Fruit fly (Drosophila melanogaster) whole organism, embryonic: ENCODE measurements around the gene CG10338.

Experiments
- Asciz ChIP-seq: fragments of 200-800 bp; sonication (Bioruptor generic); optimal IDR thresholded peaks from 2 replicates; lab custom pipeline; 2017; ENCODE audit warnings: missing biosample characterization, mild to moderate bottlenecking, missing genetic modification characterization, missing genetic modification reagents
- Bdp1 ChIP-seq: fragments of 200-800 bp; sonication (Bioruptor generic); optimal IDR thresholded peaks from 3 replicates; lab custom pipeline; 2016; ENCODE audit warnings: missing biosample characterization, missing genetic modification characterization
- Bteb2 ChIP-seq: fragments of 200-800 bp; sonication (Bioruptor generic); optimal IDR thresholded peaks from 2 replicates; lab custom pipeline; 2016; ENCODE audit warnings: missing biosample characterization, missing genetic modification characterization
- C15 ChIP-seq: fragments of 200-800 bp; sonication (Bioruptor generic); IDR thresholded peaks from 3 replicates; pipeline ENCODE4 v1.3.6; 2022; ENCODE audit warnings: missing biosample characterization, missing genetic modification characterization
- CG10147 ChIP-seq: fragments of 200-800 bp; sonication (Bioruptor generic); optimal IDR thresholded peaks from 2 replicates; lab custom pipeline; 2019; ENCODE audit warnings: missing biosample characterization, mild to moderate bottlenecking, missing genetic modification characterization, moderate library complexity
- CG10366 ChIP-seq: fragments of 200-800 bp; sonication (Bioruptor generic); IDR thresholded peaks from 2 replicates; pipeline ENCODE4 v1.3.6; 2022; ENCODE audit warnings: missing biosample characterization, missing genetic modification characterization
- CG10565 ChIP-seq: fragments of 200-800 bp; sonication (Bioruptor generic); optimal IDR thresholded peaks from 3 replicates; lab custom pipeline; 2016; ENCODE audit warnings: missing biosample characterization, mild to moderate bottlenecking, missing genetic modification characterization
- CG11247 ChIP-seq: fragments of 200-800 bp; sonication (Bioruptor generic); IDR thresholded peaks from 2 replicates; pipeline ENCODE4 v1.3.6; 2022; ENCODE audit warnings: missing biosample characterization, missing genetic modification characterization
- CG11456 ChIP-seq: fragments of 200-800 bp; sonication (Bioruptor generic); IDR thresholded peaks from 3 replicates; pipeline ENCODE4 v1.3.6; 2022; ENCODE audit warnings: missing biosample characterization, missing genetic modification characterization
- CG12236 ChIP-seq: fragments of 200-800 bp; sonication (Bioruptor generic); optimal IDR thresholded peaks from 2 replicates; lab custom pipeline; 2016; ENCODE audit warnings: missing biosample characterization, missing genetic modification characterization
- CG12659 ChIP-seq: fragments of 200-800 bp; sonication (Bioruptor generic); optimal IDR thresholded peaks from 3 replicates; lab custom pipeline; 2017; ENCODE audit warnings: mild to moderate bottlenecking, missing biosample characterization, missing genetic modification reagents, missing genetic modification characterization
- CG13775 ChIP-seq: fragments of 200-800 bp; sonication (Bioruptor generic); optimal IDR thresholded peaks from 3 replicates; lab custom pipeline; 2017; ENCODE audit warnings: missing biosample characterization, mild to moderate bottlenecking, missing genetic modification characterization
- CG15073 ChIP-seq: fragments of 200-800 bp; sonication (Bioruptor generic); optimal IDR thresholded peaks from 2 replicates; lab custom pipeline; 2016; ENCODE audit warnings: missing biosample characterization, missing genetic modification characterization
- CG1647 ChIP-seq: fragments of 200-800 bp; sonication (Bioruptor generic); optimal IDR thresholded peaks from 3 replicates; lab custom pipeline; 2016; ENCODE audit warnings: missing biosample characterization, missing genetic modification characterization
- CG2129 ChIP-seq: fragments of 200-800 bp; sonication (Bioruptor generic); IDR thresholded peaks from 2 replicates; pipeline ENCODE4 v1.3.6; 2022; ENCODE audit warnings: missing biosample characterization, missing genetic modification characterization; ENCODE audit not compliant: partially characterized antibody
- CG32767 ChIP-seq: fragments of 200-800 bp; sonication (Bioruptor generic); IDR thresholded peaks from 2 replicates; pipeline ENCODE4 v1.3.6; 2022; ENCODE audit warnings: missing biosample characterization, missing genetic modification characterization
- CG34224 ChIP-seq: fragments of 200-800 bp; sonication (Bioruptor generic); IDR thresholded peaks from 3 replicates; pipeline ENCODE4 v1.3.6; 2022; ENCODE audit warnings: missing biosample characterization, missing genetic modification characterization; ENCODE audit not compliant: partially characterized antibody
- CG7963 ChIP-seq: fragments of 200-800 bp; sonication (Bioruptor generic); IDR thresholded peaks from 3 replicates; pipeline ENCODE4 v1.3.6; 2022; ENCODE audit warnings: missing biosample characterization, missing genetic modification characterization; ENCODE audit not compliant: partially characterized antibody
- CG8924 ChIP-seq: fragments of 200-800 bp; optimal IDR thresholded peaks from 3 replicates; lab custom pipeline; 2019; ENCODE audit warnings: missing biosample characterization, mild to moderate bottlenecking, missing genetic modification characterization, moderate library complexity
- CTCF ChIP-seq: fragments of 200-800 bp; sonication (Bioruptor generic); optimal IDR thresholded peaks from 2 replicates; lab custom pipeline; 2017; ENCODE audit warnings: missing biosample characterization, mild to moderate bottlenecking, missing genetic modification characterization, moderate library complexity
- Chrac-16 ChIP-seq: fragments of 200-800 bp; sonication (Bioruptor generic); optimal IDR thresholded peaks from 3 replicates; lab custom pipeline; 2016; ENCODE audit warnings: missing biosample characterization, missing genetic modification characterization
- Deaf1 ChIP-seq: fragments of 200-800 bp; optimal IDR thresholded peaks from 3 replicates; lab custom pipeline; 2019; ENCODE audit warnings: missing biosample characterization, mild to moderate bottlenecking, missing genetic modification characterization, moderate library complexity
- E2f2 ChIP-seq: fragments of 200-800 bp; sonication (Bioruptor generic); IDR thresholded peaks from 2 replicates; pipeline ENCODE4 v1.3.6; 2022; ENCODE audit warnings: missing biosample characterization, missing genetic modification characterization
- GATAe ChIP-seq: fragments of 200-800 bp; sonication (Bioruptor generic); conservative IDR thresholded peaks from 2 replicates; pipeline ENCODE4 v1.3.6; 2022; ENCODE audit warnings: missing biosample characterization, missing genetic modification characterization
- HmgZ ChIP-seq: fragments of 200-800 bp; sonication (Bioruptor generic); optimal IDR thresholded peaks from 2 replicates; lab custom pipeline; 2018; ENCODE audit warnings: missing biosample characterization, mild to moderate bottlenecking, missing genetic modification characterization
- Mrtf ChIP-seq: fragments of 200-800 bp; sonication (Bioruptor generic); IDR thresholded peaks from 3 replicates; pipeline ENCODE4 v1.3.6; 2022; ENCODE audit warnings: missing biosample characterization, missing genetic modification characterization
- NfI ChIP-seq: fragments of 200-800 bp; sonication (Bioruptor generic); optimal IDR thresholded peaks from 3 replicates; lab custom pipeline; 2018; ENCODE audit warnings: missing biosample characterization, mild to moderate bottlenecking, missing genetic modification characterization, moderate library complexity
- Oaz ChIP-seq: fragments of 200-800 bp; sonication (Bioruptor generic); IDR thresholded peaks from 2 replicates; pipeline ENCODE4 v1.3.6; 2022; ENCODE audit warnings: missing biosample characterization, missing genetic modification characterization
- Ravus ChIP-seq: fragments of 200-800 bp; sonication (Bioruptor generic); IDR thresholded peaks from 2 replicates; pipeline ENCODE4 v1.3.6; 2022; ENCODE audit warnings: missing biosample characterization, missing genetic modification characterization
- Six4 ChIP-seq: fragments of 200-800 bp; sonication (Bioruptor generic); optimal IDR thresholded peaks from 2 replicates; lab custom pipeline; 2016; ENCODE audit warnings: missing biosample characterization, missing genetic modification characterization
- Spps ChIP-seq: fragments of 200-800 bp; sonication (Bioruptor generic); optimal IDR thresholded peaks from 2 replicates; lab custom pipeline; 2018; ENCODE audit warnings: missing biosample characterization, mild to moderate bottlenecking, missing genetic modification characterization
- Trl ChIP-seq, 3 experiments: fragments of >200 bp in 2 of 3; fragments of 200-800 bp in 1 of 3; sonication (Bioruptor generic) in 1 of 3; optimal IDR thresholded peaks; 2 replicates in 1 of 3; 3 replicates in 2 of 3; lab custom pipeline; 2016 to 2017; ENCODE audit warnings: missing biosample characterization in 1 of 3, missing genetic modification characterization in 1 of 3
- ato ChIP-seq: fragments of 200-800 bp; sonication (Bioruptor generic); IDR thresholded peaks from 2 replicates; pipeline ENCODE4 v1.3.6; 2022; ENCODE audit warnings: missing biosample characterization, missing genetic modification characterization; ENCODE audit not compliant: partially characterized antibody
- br ChIP-seq: fragments of >200 bp; optimal IDR thresholded peaks from 2 replicates; lab custom pipeline; 2017
- chm ChIP-seq: fragments of 200-800 bp; sonication (Bioruptor generic); IDR thresholded peaks from 2 replicates; pipeline ENCODE4 v1.3.6; 2022; ENCODE audit warnings: missing biosample characterization, missing genetic modification characterization
- crol ChIP-seq: fragments of 200-800 bp; sonication (Bioruptor generic); IDR thresholded peaks from 2 replicates; pipeline ENCODE4 v1.3.6; 2022; ENCODE audit warnings: missing biosample characterization, missing genetic modification characterization
- emc ChIP-seq: fragments of 200-800 bp; sonication (Bioruptor generic); optimal IDR thresholded peaks from 2 replicates; lab custom pipeline; 2016; ENCODE audit warnings: missing biosample characterization, missing genetic modification characterization
- eve ChIP-seq, 2 experiments: fragments of >200 bp; optimal IDR thresholded peaks; 2 replicates each; lab custom pipeline; 2017; ENCODE audit warnings: missing biosample characterization in 2 of 2, missing genetic modification characterization in 2 of 2
- gsb ChIP-seq: fragments of 200-800 bp; sonication (Bioruptor generic); IDR thresholded peaks from 2 replicates; pipeline ENCODE4 v1.3.6; 2022; ENCODE audit warnings: missing biosample characterization, missing genetic modification characterization
- h ChIP-seq: fragments of >200 bp; optimal IDR thresholded peaks from 2 replicates; lab custom pipeline; 2017
- jigr1 ChIP-seq: fragments of 200-800 bp; sonication (Bioruptor generic); IDR thresholded peaks from 3 replicates; pipeline ENCODE4 v1.3.6; 2022; ENCODE audit warnings: missing biosample characterization, missing genetic modification characterization
- jing ChIP-seq: fragments of 200-800 bp; sonication (Bioruptor generic); optimal IDR thresholded peaks from 2 replicates; lab custom pipeline; 2018; ENCODE audit warnings: missing biosample characterization, mild to moderate bottlenecking, missing genetic modification characterization
- lilli ChIP-seq: fragments of 200-800 bp; sonication (Bioruptor generic); optimal IDR thresholded peaks from 3 replicates; lab custom pipeline; 2016; ENCODE audit warnings: missing biosample characterization, missing genetic modification characterization
- nau ChIP-seq: fragments of 200-800 bp; sonication (Bioruptor generic); optimal IDR thresholded peaks from 3 replicates; lab custom pipeline; 2017; ENCODE audit warnings: missing biosample characterization, mild to moderate bottlenecking, missing genetic modification characterization, missing genetic modification reagents
- otp ChIP-seq: fragments of 200-800 bp; sonication (Bioruptor generic); IDR thresholded peaks from 3 replicates; pipeline ENCODE4, ENCODE4 v1.3.6; 2022; ENCODE audit warnings: missing biosample characterization, missing genetic modification characterization
- repo ChIP-seq: fragments of 200-800 bp; sonication (Bioruptor generic); optimal IDR thresholded peaks from 2 replicates; lab custom pipeline; 2016; ENCODE audit warnings: missing biosample characterization, missing genetic modification characterization
- scrt ChIP-seq: fragments of 200-800 bp; sonication (Bioruptor generic); optimal IDR thresholded peaks from 2 replicates; lab custom pipeline; 2018; ENCODE audit warnings: missing biosample characterization, mild to moderate bottlenecking, missing genetic modification characterization, moderate library complexity
- sima ChIP-seq: fragments of 200-800 bp; sonication (Bioruptor generic); optimal IDR thresholded peaks from 2 replicates; lab custom pipeline; 2016; ENCODE audit warnings: missing biosample characterization, missing genetic modification characterization
- ssp ChIP-seq: fragments of 200-800 bp; sonication (Bioruptor generic); IDR thresholded peaks from 2 replicates; pipeline ENCODE4 v1.3.6; 2022; ENCODE audit warnings: missing biosample characterization, missing genetic modification characterization
- twi ChIP-seq: fragments of 200-800 bp; optimal IDR thresholded peaks from 2 replicates; lab custom pipeline; 2019; ENCODE audit warnings: missing biosample characterization, mild to moderate bottlenecking, missing genetic modification characterization, moderate library complexity
- zfh2 ChIP-seq: fragments of 200-800 bp; sonication (Bioruptor generic); optimal IDR thresholded peaks from 2 replicates; lab custom pipeline; 2016; ENCODE audit warnings: missing biosample characterization, missing genetic modification characterization

CG10338 gene

DNA sequence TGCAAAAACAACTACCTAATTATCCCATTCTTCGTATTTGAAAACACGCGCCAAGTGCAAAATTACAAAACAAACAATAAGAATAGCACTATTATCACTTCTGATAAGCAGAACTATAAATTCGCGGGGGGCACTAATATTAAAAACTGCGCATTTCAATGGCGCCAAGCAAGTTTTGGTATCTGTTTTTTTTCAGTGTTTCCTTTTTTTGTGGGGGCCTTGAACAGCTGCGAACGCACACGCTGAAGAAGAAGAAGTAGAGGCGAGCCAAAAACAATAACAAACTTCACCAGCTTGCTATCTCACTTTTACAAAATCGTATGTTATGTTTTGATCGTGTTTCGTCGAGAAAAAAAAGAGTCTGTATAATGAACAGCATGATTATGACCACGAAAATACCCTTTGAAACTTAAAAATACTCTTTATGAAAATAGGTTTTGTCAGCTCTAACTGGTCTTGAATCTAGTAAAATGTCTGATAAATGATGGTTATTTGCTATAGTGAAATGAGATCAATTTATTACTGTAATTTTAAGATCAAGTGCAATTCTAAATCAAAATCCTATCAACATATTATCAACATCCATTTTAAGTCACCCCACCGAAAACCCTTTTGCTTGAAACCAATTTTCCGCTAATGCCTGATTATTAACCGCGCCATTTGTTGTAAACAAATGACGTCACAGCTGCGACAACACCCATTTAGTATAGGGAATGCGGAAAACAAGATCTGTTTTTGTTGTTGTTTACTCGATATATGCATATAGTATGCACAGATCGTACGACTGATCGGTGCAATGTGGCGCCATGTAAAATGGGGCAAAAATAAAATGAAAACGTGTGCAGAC lies 1.4 kb upstream of the CG10338 start (continued):
- TF ChIP-seq jing (GFP tag; lab: Kevin White, UChicago), result peak; percentile 5
- TF ChIP-seq CG2129 (GFP tag; lab: Robert Waterston, UW), result no peak
- no peak for TF ChIP-seq twi
- TF ChIP-seq CG32767, result no peak
- TF ChIP-seq C15 (GFP tag; lab: Robert Waterston, UW), result no peak
- TF ChIP-seq Ravus (GFP tag; lab: Robert Waterston, UW), result no peak
- TF ChIP-seq CG7963 (GFP tag; lab: Robert Waterston, UW), result no peak
- TF ChIP-seq Deaf1 (tag; lab: Kevin White, UChicago), result peak; percentile 26
- peak; percentile 58 for TF ChIP-seq CG1647
- peak; percentile 55 for TF ChIP-seq CG13775
- TF ChIP-seq CG10565 (GFP tag; lab: Kevin White, UChicago), result no peak
- TF ChIP-seq scrt, result peak; percentile 40
- no peak for TF ChIP-seq GATAe
- TF ChIP-seq Bteb2 (GFP tag; lab: Kevin White, UChicago), result peak; percentile 58
- TF ChIP-seq CG10366 (GFP tag; lab: Robert Waterston, UW), result peak; percentile 68
- TF ChIP-seq CG12659, result peak; percentile 50
- TF ChIP-seq Asciz (GFP tag; lab: Kevin White, UChicago), result no peak
- TF ChIP-seq lilli (GFP tag; lab: Kevin White, UChicago), result peak; percentile 79
- peak; percentile 55; the same call in 2 of the 3 replicates for TF ChIP-seq Mrtf (GFP tag; lab: Robert Waterston, UW)
- no peak for TF ChIP-seq h (lab: Kevin White, UChicago)
- peak; percentile 60 for TF ChIP-seq CG8924 (tag; lab: Kevin White, UChicago)
- no peak for TF ChIP-seq eve (GFP tag; optimal IDR thresholded peaks at IDR 0.05; lab: Kevin White, UChicago)
- no peak for TF ChIP-seq Trl (optimal IDR thresholded peaks at IDR 0.05; lab: Kevin White, UChicago)
- no peak for TF ChIP-seq Trl (GFP tag; optimal IDR thresholded peaks at IDR 0.05; lab: Kevin White, UChicago)
- no peak for TF ChIP-seq Bdp1 (GFP tag; lab: Kevin White, UChicago)
- no peak for TF ChIP-seq sima
- peak; percentile 53 for TF ChIP-seq HmgZ (tag; lab: Kevin White, UChicago)
- no peak for TF ChIP-seq crol (GFP tag; lab: Robert Waterston, UW)
- TF ChIP-seq Six4 (GFP tag; lab: Kevin White, UChicago), result no peak
- peak; percentile 81 for TF ChIP-seq CG11456 (GFP tag; lab: Robert Waterston, UW)
- no peak for TF ChIP-seq Oaz
- peak; percentile 67 for TF ChIP-seq Chrac-16 (GFP tag; lab: Kevin White, UChicago)
- no peak for TF ChIP-seq jigr1
- peak; percentile 77 for TF ChIP-seq NfI
- no peak for TF ChIP-seq ssp (GFP tag; lab: Robert Waterston, UW)
- peak; percentile 58 for TF ChIP-seq zfh2
- TF ChIP-seq br (lab: Kevin White, UChicago), result no peak
- peak; percentile 14 for TF ChIP-seq CG10147 (GFP tag; lab: Kevin White, UChicago)
- TF ChIP-seq chm (GFP tag; lab: Robert Waterston, UW), result no peak; the same call in 1 of the 2 replicates
- TF ChIP-seq ato (GFP tag; lab: Robert Waterston, UW), result no peak
- no peak; the same call in 2 of the 3 replicates for TF ChIP-seq otp (GFP tag; lab: Robert Waterston, UW)
- peak; percentile 37 for TF ChIP-seq repo
- TF ChIP-seq gsb (GFP tag; lab: Robert Waterston, UW), result 0 out of 2 replicates have a peak, but pooled peaks have one; percentile 16
- TF ChIP-seq E2f2 (GFP tag; lab: Robert Waterston, UW), result peak; percentile 73; the same call in 1 of the 2 replicates
- no peak; the same call in 2 of the 3 replicates for TF ChIP-seq CG34224 (GFP tag; lab: Robert Waterston, UW)
- TF ChIP-seq CG12236 (GFP tag; lab: Kevin White, UChicago), result peak; percentile 35
- peak; percentile 71 for TF ChIP-seq CG11247 (GFP tag; lab: Robert Waterston, UW)
- TF ChIP-seq emc (GFP tag; lab: Kevin White, UChicago), result no peak
- TF ChIP-seq Spps (tag; lab: Kevin White, UChicago), result no peak
- TF ChIP-seq CG15073 (GFP tag; lab: Kevin White, UChicago), result peak; percentile 7
- TF ChIP-seq CTCF (GFP tag; lab: Kevin White, UChicago), result peak; percentile 32
- TF ChIP-seq nau (GFP tag; lab: Kevin White, UChicago), result no peak
